Worm (Caenorhabditis elegans): Measurements from ENCODE around the gene elo-4.

Gene elo-4

ce11 chrIII:9346722-9347121 is 12.6 kb upstream of the elo-4 start:
- TF ChIP-seq ztf-23 (GFP tag; IDR thresholded peaks at IDR 0.05) (0 out of 2 replicates have a peak, but pooled peaks have one; percentile 14), T22C8.4 (GFP tag; IDR thresholded peaks at IDR 0.05) (no peak), flt-1 (GFP tag; IDR thresholded peaks at IDR 0.05) (no peak), med-1 (GFP tag; optimal IDR thresholded peaks at IDR 0.05; ENCODE audit: insufficient read depth) (no peak), tab-1 (GFP tag; IDR thresholded peaks at IDR 0.05) (no peak)

- TF ChIP-seq cog-1 (tag; optimal IDR thresholded peaks at IDR 0.05) = no peak
- TF ChIP-seq klf-2 (GFP tag; conservative IDR thresholded peaks at IDR 0.05) = no peak
- TF ChIP-seq ztf-23 (GFP tag; IDR thresholded peaks at IDR 0.05) = no peak
- TF ChIP-seq ref-1 (GFP tag; conservative IDR thresholded peaks at IDR 0.05) = no peak
- TF ChIP-seq tab-1 (GFP tag; IDR thresholded peaks at IDR 0.05) = no peak
- no peak for TF ChIP-seq flt-1 (GFP tag; IDR thresholded peaks at IDR 0.05)
- TF ChIP-seq med-1 (GFP tag; optimal IDR thresholded peaks at IDR 0.05; ENCODE audit: insufficient read depth) = no peak
- no peak for TF ChIP-seq ztf-29 (GFP tag; IDR thresholded peaks at IDR 0.05)
- no peak for TF ChIP-seq T22C8.4 (GFP tag; IDR thresholded peaks at IDR 0.05)
These were observed 12.0 kb upstream of the elo-4 start for ce11 chrIII:9346114-9346513.

- TF ChIP-seq T22C8.4 (GFP tag; IDR thresholded peaks at IDR 0.05) = no peak
- no peak for TF ChIP-seq ztf-29 (GFP tag; IDR thresholded peaks at IDR 0.05)
- TF ChIP-seq tab-1 (GFP tag; IDR thresholded peaks at IDR 0.05) = no peak
- TF ChIP-seq klf-2 (GFP tag; conservative IDR thresholded peaks at IDR 0.05) = no peak
- TF ChIP-seq med-1 (GFP tag; optimal IDR thresholded peaks at IDR 0.05; ENCODE audit: insufficient read depth) = no peak
- no peak for TF ChIP-seq flt-1 (GFP tag; IDR thresholded peaks at IDR 0.05)
- TF ChIP-seq ref-1 (GFP tag; conservative IDR thresholded peaks at IDR 0.05) = no peak
- TF ChIP-seq ztf-23 (GFP tag; IDR thresholded peaks at IDR 0.05) = no peak
- no peak for TF ChIP-seq cog-1 (tag; optimal IDR thresholded peaks at IDR 0.05)
These were observed 10.3 kb upstream of the elo-4 start, which contains the start of gene emb-9 for ce11 chrIII:9344347-9344746. emb-9 (minus strand) TSS chrIII:9344447.

ce11 chrIII:9340025-9340424 is 6.0 kb upstream of the elo-4 start:
- no peak for TF ChIP-seq T22C8.4 (GFP tag; IDR thresholded peaks at IDR 0.05)
- no peak for TF ChIP-seq tab-1 (GFP tag; IDR thresholded peaks at IDR 0.05)
- no peak for TF ChIP-seq ztf-29 (GFP tag; IDR thresholded peaks at IDR 0.05)
- TF ChIP-seq ref-1 (GFP tag; conservative IDR thresholded peaks at IDR 0.05) = no peak
- no peak for TF ChIP-seq med-1 (GFP tag; optimal IDR thresholded peaks at IDR 0.05; ENCODE audit: insufficient read depth)
- no peak for TF ChIP-seq klf-2 (GFP tag; conservative IDR thresholded peaks at IDR 0.05)
- no peak for TF ChIP-seq cog-1 (tag; optimal IDR thresholded peaks at IDR 0.05)
- TF ChIP-seq ztf-23 (GFP tag; IDR thresholded peaks at IDR 0.05) = no peak
- no peak for TF ChIP-seq flt-1 (GFP tag; IDR thresholded peaks at IDR 0.05)

DNA sequence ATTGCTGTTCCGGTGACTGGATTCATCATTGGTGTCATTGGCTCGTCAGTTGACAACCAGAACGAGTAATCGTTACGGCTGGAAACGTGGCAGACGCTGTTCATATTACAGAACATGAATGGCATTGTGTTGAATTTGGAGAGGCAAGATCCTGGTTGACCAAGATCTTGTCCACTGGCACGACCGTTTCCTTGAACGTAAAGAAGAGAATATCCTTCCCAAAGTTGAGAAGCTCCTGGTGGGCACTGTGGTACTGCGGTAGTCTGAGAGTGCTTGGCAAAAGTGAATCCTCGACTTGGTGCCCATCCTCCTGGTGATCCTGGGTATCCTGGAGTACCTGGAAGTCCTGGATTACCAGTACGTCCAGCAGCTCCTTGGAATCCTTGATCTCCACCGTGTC is 3.9 kb upstream of the elo-4 start:
- TF ChIP-seq med-1 (GFP tag; optimal IDR thresholded peaks at IDR 0.05; ENCODE audit: insufficient read depth) (no peak), flt-1 (GFP tag; IDR thresholded peaks at IDR 0.05) (no peak), ztf-29 (GFP tag; IDR thresholded peaks at IDR 0.05) (no peak), tab-1 (GFP tag; IDR thresholded peaks at IDR 0.05) (no peak), cog-1 (tag; optimal IDR thresholded peaks at IDR 0.05) (no peak)

- TF ChIP-seq ztf-29 (GFP tag; IDR thresholded peaks at IDR 0.05) (no peak), ztf-23 (GFP tag; IDR thresholded peaks at IDR 0.05) (no peak), T22C8.4 (GFP tag; IDR thresholded peaks at IDR 0.05) (no peak)
These were observed 2.7 kb upstream of the elo-4 start for ce11 chrIII:9336807-9337206.

DNA sequence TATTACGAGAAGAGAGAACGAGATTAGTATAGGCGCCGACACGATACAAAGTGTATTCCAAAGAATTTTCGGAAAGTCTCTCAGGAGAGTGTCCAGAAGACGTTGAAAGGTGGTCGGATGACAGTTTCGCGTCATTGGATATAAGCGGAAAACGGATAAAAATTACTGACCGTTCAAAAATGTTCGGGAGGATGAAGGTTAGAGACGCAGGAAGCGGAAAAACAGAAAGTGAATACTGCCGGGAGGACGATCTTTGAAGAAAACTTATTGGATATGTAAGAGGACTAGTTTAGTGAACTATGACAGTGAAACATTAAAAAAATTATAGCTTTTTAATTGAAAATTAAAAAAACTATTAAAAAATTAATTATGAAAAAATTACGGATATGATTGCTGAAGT is 1.0 kb upstream of the elo-4 start:
- TF ChIP-seq klf-2 (GFP tag; conservative IDR thresholded peaks at IDR 0.05) (no peak), ztf-29 (GFP tag; IDR thresholded peaks at IDR 0.05) (no peak), cog-1 (tag; optimal IDR thresholded peaks at IDR 0.05) (no peak), T22C8.4 (GFP tag; IDR thresholded peaks at IDR 0.05) (no peak), tab-1 (GFP tag; IDR thresholded peaks at IDR 0.05) (no peak)

ce11 chrIII:9331084-9331564 is 3.0 kb downstream of the elo-4 start, which contains the start of gene ufc-1:
ufc-1 (plus strand) TSS chrIII:9331514.
- TF ChIP-seq med-1 (GFP tag; optimal IDR thresholded peaks at IDR 0.05; ENCODE audit: insufficient read depth) = no peak
- TF ChIP-seq ref-1 (GFP tag; conservative IDR thresholded peaks at IDR 0.05) = no peak
- no peak for TF ChIP-seq klf-2 (GFP tag; conservative IDR thresholded peaks at IDR 0.05)
- TF ChIP-seq ztf-23 (GFP tag; IDR thresholded peaks at IDR 0.05) = no peak
- no peak for TF ChIP-seq tab-1 (GFP tag; IDR thresholded peaks at IDR 0.05)
- TF ChIP-seq cog-1 (tag; optimal IDR thresholded peaks at IDR 0.05) = no peak
- no peak for TF ChIP-seq flt-1 (GFP tag; IDR thresholded peaks at IDR 0.05)
- no peak for TF ChIP-seq ztf-29 (GFP tag; IDR thresholded peaks at IDR 0.05)
- TF ChIP-seq T22C8.4 (GFP tag; IDR thresholded peaks at IDR 0.05) = no peak

ce11 chrIII:9329790-9330366 is 4.2 kb downstream of the elo-4 start, which contains the start of gene ttr-5:
ttr-5 (plus strand) TSS chrIII:9330316.
- TF ChIP-seq cog-1 (tag; optimal IDR thresholded peaks at IDR 0.05) (no peak), T22C8.4 (GFP tag; IDR thresholded peaks at IDR 0.05) (no peak), klf-2 (GFP tag; conservative IDR thresholded peaks at IDR 0.05) (no peak), flt-1 (GFP tag; IDR thresholded peaks at IDR 0.05) (no peak), ref-1 (GFP tag; conservative IDR thresholded peaks at IDR 0.05) (no peak), ztf-23 (GFP tag; IDR thresholded peaks at IDR 0.05) (no peak), ztf-29 (GFP tag; IDR thresholded peaks at IDR 0.05) (no peak), tab-1 (GFP tag; IDR thresholded peaks at IDR 0.05) (no peak), med-1 (GFP tag; optimal IDR thresholded peaks at IDR 0.05; ENCODE audit: insufficient read depth) (no peak)

DNA sequence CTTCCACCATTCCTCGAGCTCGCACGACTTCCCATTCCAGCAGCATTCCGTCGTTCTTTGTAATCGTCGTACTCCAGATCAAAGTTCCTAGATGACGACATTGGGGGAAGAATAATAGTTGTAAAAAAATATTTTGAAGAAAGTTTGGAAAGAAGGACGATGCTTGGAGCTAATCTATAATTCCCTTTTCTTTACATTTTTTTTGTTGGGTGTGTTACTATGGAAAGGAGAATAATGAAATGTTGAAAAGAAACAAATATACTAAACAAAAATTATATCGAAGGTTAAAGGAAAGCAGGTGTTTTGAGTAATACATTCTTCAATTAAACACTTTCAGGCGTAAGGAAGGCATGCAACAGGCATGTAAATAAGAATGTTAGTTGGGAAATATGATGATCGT is 4.8 kb downstream of the elo-4 start, which contains the start of gene C40H1.3:
Gene C40H1.3 (minus strand): TSS at position 101 of the 400 bp plus-strand sequence.
- TF ChIP-seq tab-1 (GFP tag; IDR thresholded peaks at IDR 0.05) (no peak), ztf-29 (GFP tag; IDR thresholded peaks at IDR 0.05) (no peak), T22C8.4 (GFP tag; IDR thresholded peaks at IDR 0.05) (no peak), ref-1 (GFP tag; conservative IDR thresholded peaks at IDR 0.05) (no peak), flt-1 (GFP tag; IDR thresholded peaks at IDR 0.05) (no peak), klf-2 (GFP tag; conservative IDR thresholded peaks at IDR 0.05) (no peak), ztf-23 (GFP tag; IDR thresholded peaks at IDR 0.05) (no peak), cog-1 (tag; optimal IDR thresholded peaks at IDR 0.05) (no peak), med-1 (GFP tag; optimal IDR thresholded peaks at IDR 0.05; ENCODE audit: insufficient read depth) (no peak)
